Worm (Caenorhabditis elegans): ENCODE data around the gene col-170.

- TF ChIP-seq fos-1 (tag; optimal IDR thresholded peaks at IDR 0.05) (no peak), mdl-1 (tag; optimal IDR thresholded peaks at IDR 0.05) (no peak), Y5F2A.4 (GFP tag; optimal IDR thresholded peaks at IDR 0.05) (no peak), madf-9 (GFP tag; conservative IDR thresholded peaks at IDR 0.05) (no peak), ceh-44 (GFP tag; IDR thresholded peaks at IDR 0.05) (no peak)
Observed at ce11 chrX:6360077-6360476, 28.6 kb downstream of the col-170 start.

Measured in whole organism, L4 larva.